Worm (Caenorhabditis elegans) whole organism, L4/young adult: ENCODE measurements around the gene fbxa-14.
"Not testable (repeated sequence)": the region's sequence is repeated elsewhere in the genome, so short reads cannot be mapped to it uniquely, and the experiment has no call there.

Experiments used
- W03F9.2 ChIP-seq: fragments of 150-350 bp; optimal IDR thresholded peaks from 2 replicates; lab custom pipeline; 2014; ENCODE audit warnings: missing biosample characterization, missing genetic modification characterization
- dao-5 ChIP-seq: sonication (generic microtip); optimal IDR thresholded peaks from 2 replicates; lab custom pipeline; 2016; ENCODE audit warnings: missing genotype, missing genetic modification characterization, moderate library complexity, missing compliant biosample characterization
- him-1 ChIP-seq: sonication (generic microtip); optimal IDR thresholded peaks from 2 replicates; lab custom pipeline; 2016; ENCODE audit warnings: missing genotype, missing genetic modification reagents, missing genetic modification characterization, missing compliant biosample characterization

fbxa-14 gene

DNA sequence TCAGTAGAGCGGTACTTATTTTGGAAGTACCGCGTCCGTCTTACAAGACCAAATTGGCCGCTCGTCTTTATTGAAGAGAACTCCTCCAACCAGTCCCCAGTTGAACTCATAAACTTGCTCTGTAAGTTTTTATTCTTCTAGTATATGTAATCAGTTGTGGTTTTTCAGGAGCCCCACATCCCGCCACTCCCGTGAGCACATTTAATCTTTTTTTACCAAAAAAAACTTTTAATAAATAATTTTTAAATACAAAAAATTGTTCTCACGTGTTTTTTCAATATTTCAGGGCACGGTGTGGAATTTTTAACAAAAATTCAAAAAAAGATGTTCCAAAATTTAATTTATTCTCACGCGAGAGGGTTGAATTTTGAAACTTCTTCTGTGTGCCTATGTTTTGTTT is at the start of gene fbxa-14:
fbxa-14 (minus strand) TSS at position 101 of the 400 bp plus-strand sequence.
- TF ChIP-seq him-1 (tag; lab: Kevin White, UChicago): no peak
- no peak for TF ChIP-seq dao-5 (tag; lab: Kevin White, UChicago)
- TF ChIP-seq W03F9.2 (tag; lab: Kevin White, UChicago): no peak

DNA sequence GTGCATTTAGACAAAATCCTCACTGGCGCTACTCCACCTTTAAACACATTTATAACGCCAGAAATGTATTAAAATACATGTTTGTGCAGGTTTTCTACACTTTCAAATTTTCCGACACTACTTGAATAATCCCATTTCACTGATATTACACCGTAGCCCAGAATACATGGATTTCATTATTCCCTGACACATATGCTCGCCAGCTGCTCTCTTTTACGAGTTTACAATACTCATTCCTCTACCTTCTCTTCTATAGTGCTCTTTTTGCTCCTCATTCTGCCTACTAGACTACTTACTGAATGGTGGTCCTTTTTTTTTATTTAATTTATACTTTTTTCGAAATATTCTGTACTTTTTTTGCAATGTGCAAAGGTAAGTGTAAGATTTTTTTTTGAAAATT is 48.1 kb upstream of the fbxa-14 start:
- no peak for TF ChIP-seq dao-5 (tag; lab: Kevin White, UChicago)
- no peak for TF ChIP-seq W03F9.2 (tag; lab: Kevin White, UChicago)

DNA sequence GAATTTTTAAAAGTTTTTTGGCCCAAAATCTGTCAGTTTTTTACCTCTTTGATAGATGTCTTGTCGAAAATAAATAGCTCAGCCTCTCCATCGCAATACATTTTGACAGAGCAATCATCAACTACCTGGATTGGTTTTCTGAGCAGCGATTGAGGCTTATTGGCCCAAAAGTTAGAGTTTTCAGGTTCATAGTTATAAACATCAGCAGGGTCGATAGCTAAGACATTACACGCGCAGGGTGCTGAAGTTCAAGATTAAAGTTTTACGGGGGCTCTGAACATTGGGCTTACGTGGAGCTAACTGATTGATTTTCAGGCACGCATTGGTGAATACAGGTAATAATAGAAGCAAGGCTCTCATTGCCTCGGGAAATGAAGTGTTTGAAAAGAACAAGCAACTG is 35.3 kb upstream of the fbxa-14 start, which contains the start of gene Y82E9BR.9:
Y82E9BR.9 (minus strand) TSS at position 101 of the 400 bp plus-strand sequence.
- no peak for TF ChIP-seq W03F9.2 (tag; lab: Kevin White, UChicago)
- no peak for TF ChIP-seq dao-5 (tag; lab: Kevin White, UChicago)
- no peak for TF ChIP-seq him-1 (tag; lab: Kevin White, UChicago)

DNA sequence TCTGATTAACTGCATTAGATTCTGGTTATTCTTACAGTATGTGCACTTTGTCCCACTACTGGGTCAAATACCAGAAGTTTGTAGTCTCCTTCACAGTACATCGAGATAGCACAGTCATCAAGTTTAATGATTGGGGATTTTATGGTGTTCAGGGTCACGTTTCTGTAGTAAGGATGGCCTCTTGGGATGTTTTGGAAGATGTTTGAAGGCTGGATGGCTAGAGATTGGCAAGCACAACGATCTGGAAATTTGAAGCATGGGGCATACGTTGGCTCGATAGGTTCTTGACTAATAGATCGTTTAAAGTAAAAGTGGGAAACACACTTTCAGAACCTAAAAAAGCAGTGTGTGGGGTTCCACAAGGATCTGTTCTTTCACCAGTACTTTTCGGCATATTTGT is 33.6 kb upstream of the fbxa-14 start, which contains the start of gene Y82E9BR.8:
Y82E9BR.8 (minus strand) TSS at position 101 of the 400 bp plus-strand sequence.
- not testable (repeated sequence) for TF ChIP-seq W03F9.2, him-1, dao-5 (tag; lab: Kevin White, UChicago)

DNA sequence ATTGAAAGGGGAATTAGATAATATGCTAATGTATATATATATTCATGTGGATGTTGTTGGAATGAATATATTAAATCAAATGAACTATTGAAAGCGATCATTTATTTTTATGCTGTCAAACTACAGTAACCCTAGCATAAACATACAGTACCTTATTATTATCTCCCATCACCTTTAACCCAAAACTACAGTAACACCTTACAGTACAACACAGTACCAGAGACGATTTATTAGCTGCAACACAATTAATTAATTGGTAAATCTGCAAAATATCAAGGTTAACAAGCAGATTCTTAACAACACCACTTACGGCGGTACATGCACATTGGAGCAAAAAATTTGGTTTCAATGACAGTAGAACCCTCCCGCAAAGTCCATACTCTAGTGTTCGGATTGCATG is 30.9 kb upstream of the fbxa-14 start, which contains the start of gene Y82E9BL.1:
Y82E9BL.1 (minus strand) TSS at position 101 of the 400 bp plus-strand sequence.
- TF ChIP-seq dao-5 (tag; lab: Kevin White, UChicago): no peak
- TF ChIP-seq W03F9.2 (tag; lab: Kevin White, UChicago): no peak
- no peak for TF ChIP-seq him-1 (tag; lab: Kevin White, UChicago)

DNA sequence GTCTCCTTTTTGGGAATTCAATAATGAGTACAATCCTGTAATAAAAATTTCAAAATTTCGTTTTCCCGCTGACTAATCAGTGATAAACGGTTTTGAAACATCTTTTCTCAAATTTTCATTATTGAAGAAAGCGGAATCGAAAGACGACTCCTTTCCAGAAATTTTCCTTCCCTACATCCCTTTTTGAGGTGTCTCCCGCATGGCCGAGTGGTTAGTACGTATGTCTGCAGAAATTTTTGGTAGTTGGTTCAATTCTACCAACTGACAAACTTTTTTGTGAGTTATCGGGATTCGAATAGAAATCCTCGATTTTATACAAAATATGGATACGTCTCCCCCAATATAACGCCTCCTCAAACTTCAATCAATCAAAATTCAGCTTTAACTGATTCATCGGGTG is 30.1 kb upstream of the fbxa-14 start:
- TF ChIP-seq him-1 (tag; lab: Kevin White, UChicago): no peak
- TF ChIP-seq dao-5 (tag; lab: Kevin White, UChicago): no peak
- no peak for TF ChIP-seq W03F9.2 (tag; lab: Kevin White, UChicago)

DNA sequence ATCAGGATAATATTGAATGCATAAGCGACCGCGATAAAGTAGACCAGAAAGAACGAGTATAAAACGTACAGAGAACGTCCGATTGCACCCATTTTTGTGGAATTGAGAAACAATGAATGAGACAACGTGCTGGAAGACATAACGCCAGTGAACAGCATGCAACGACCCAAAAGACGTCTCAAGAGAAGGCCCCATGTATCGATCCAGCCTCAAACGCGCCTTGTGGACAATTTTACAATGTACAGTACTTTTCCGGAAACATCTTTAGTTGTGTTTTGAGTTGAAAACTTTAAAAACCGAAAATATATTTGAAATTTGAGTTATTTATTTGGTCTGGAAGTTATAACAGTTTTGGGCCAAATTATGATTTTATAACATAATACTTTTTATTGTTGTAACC is 26.3 kb upstream of the fbxa-14 start, which contains the start of gene Y82E9BL.3:
Y82E9BL.3 (minus strand) TSS at position 101 of the 400 bp plus-strand sequence.
- TF ChIP-seq dao-5 (tag; lab: Kevin White, UChicago) (no peak), W03F9.2 (tag; lab: Kevin White, UChicago) (no peak), him-1 (tag; lab: Kevin White, UChicago) (no peak)

DNA sequence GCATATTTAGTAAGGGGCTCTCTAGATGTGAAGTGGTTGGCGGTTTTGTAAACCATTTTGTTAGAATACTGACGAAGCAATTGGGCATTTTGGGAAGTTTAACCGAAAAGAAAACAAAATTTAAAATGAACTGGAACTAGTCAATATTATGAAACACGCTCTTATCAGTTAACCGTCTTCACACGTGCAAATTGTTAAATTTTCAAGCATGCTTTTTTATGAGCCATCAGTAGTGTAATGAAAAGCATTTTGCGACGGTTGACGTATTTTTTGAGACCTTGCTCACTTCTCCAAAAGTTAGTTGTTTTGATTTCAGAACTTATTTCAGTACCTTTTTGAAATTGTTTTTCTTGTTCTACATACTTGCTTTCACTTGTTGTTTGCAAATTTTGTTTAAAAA is 24.9 kb upstream of the fbxa-14 start, which contains the start of gene fbxa-25:
fbxa-25 (minus strand) TSS at position 138 of the 400 bp plus-strand sequence.
- TF ChIP-seq dao-5 (tag; lab: Kevin White, UChicago) (no peak), him-1 (tag; lab: Kevin White, UChicago) (no peak), W03F9.2 (tag; lab: Kevin White, UChicago) (no peak)

DNA sequence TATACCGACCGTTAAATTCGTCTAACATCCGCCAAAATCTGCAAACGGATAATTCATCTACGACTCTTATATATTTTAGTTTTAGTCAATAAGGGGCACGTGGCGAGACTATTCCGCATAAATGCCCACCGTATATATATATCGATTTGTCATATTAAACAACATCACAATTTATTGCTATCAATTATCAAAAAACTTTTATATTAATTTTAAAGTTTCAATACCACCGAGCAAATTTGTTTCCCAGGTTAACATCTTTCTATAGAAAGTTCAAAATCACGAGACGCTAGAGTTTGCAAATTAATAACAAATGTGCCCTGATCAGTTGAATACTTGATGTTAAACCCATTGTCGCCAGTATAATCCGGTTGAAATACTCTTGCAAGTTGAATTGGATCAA is 23.1 kb upstream of the fbxa-14 start, which contains the start of gene Y82E9BL.5:
Y82E9BL.5 (minus strand) TSS at position 101 of the 400 bp plus-strand sequence.
- TF ChIP-seq W03F9.2 (tag; lab: Kevin White, UChicago) (no peak), dao-5 (tag; lab: Kevin White, UChicago) (no peak), him-1 (tag; lab: Kevin White, UChicago) (no peak)

DNA sequence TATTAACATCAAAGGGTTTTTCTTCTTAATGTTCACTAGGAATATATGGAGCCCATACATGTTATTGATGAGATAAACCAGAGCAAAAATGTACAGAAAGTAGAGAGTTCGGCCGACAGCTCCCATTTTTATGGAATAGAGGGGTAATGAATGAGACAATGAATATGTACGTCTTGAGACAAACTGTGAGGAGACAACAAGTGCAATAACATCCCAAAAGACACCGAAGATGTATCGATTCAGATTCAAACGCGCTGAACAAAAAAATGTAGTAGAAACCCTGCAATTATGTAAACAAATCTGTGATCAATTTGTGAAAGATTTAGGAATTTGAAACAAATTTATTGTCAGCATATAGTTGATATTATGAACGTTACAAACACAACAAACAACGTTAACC is 22.6 kb upstream of the fbxa-14 start:
- TF ChIP-seq W03F9.2 (tag; lab: Kevin White, UChicago) (no peak), him-1 (tag; lab: Kevin White, UChicago) (no peak), dao-5 (tag; lab: Kevin White, UChicago) (no peak)

DNA sequence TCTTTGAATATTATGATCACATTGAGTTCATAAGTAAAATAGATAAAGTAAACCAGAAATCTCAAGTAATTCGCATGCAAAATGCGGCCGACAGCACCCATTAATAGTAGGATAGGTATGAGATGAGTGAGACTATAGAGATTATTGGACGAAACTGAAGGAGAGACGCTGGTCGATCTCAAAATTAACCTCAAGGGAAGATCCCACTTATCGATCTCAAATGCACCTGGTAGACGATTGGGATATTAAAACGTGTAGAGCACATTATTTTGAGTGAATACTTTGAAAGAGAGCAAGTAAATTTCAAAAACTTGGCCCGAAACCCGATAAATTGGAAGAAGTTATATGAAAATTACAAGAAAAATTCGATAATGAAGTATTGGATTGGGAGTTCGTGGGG is 21.3 kb upstream of the fbxa-14 start, which contains the start of gene Y82E9BL.6:
Y82E9BL.6 (minus strand) TSS at position 101 of the 400 bp plus-strand sequence.
- no peak for TF ChIP-seq W03F9.2 (tag; lab: Kevin White, UChicago)
- no peak for TF ChIP-seq him-1 (tag; lab: Kevin White, UChicago)
- TF ChIP-seq dao-5 (tag; lab: Kevin White, UChicago): no peak

DNA sequence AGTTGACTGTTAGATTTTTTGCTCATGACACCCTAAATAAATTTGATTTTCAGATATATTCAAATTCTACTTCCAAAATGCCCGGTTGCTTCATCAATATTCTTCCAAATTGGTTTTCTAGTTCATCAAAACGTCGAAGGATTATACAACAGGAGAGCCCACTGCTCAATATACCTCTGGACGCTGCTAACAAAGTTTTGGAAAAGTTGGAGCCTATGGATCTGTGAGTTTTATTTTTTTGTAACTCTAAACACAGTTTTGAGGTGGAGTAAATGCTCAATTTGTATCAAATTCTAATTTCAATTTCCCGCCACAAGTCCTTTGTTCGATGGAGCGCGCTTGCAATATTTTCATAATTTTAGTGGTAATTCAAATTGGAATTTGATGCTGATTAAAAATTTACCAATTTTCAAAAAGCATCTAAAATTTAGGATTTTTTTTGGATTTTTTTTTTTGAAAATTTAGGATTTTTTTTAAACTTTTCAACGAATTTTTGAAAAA is 18.6 kb upstream of the fbxa-14 start, which contains the start of gene fbxa-27:
fbxa-27 (plus strand) TSS at position 51 of the 501 bp plus-strand sequence.
- TF ChIP-seq dao-5 (tag; lab: Kevin White, UChicago) (no peak), W03F9.2 (tag; lab: Kevin White, UChicago) (no peak), him-1 (tag; lab: Kevin White, UChicago) (no peak)

DNA sequence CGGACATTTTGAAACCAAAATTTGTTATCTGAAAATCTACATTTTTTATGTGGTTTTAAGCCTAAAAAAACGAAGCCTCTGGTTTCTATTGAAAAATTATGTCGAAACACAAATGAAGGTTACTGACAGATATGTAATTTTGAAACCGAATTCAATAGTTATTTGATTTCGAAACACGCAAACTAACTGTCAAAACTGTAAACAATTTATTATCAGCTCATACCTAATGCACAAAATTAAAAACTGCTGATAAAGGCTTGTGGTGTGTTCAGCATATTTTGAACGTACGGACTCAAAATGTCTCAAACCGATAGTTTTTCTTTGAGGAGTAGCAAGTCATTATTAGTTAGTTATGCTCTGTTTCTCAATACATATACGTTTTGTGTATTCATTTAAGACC is 18.1 kb upstream of the fbxa-14 start, which contains the start of gene fbxa-26:
fbxa-26 (minus strand) TSS at position 35 of the 400 bp plus-strand sequence.
- TF ChIP-seq dao-5 (tag; lab: Kevin White, UChicago): no peak
- no peak for TF ChIP-seq him-1 (tag; lab: Kevin White, UChicago)
- no peak for TF ChIP-seq W03F9.2 (tag; lab: Kevin White, UChicago)
